Worm (Caenorhabditis elegans) whole organism, L1 larva: ENCODE data around the gene fbxa-29.

Experiments used
- ama-1 ChIP-seq: fragments of 150-350 bp; optimal IDR thresholded peaks from 2 replicates; lab custom pipeline; 2014
- efl-3 ChIP-seq: fragments of 200-800 bp; sonication (Bioruptor generic); optimal IDR thresholded peaks from 2 replicates; lab custom pipeline; 2018; ENCODE audit warnings: mild to moderate bottlenecking, missing genetic modification characterization, missing compliant biosample characterization
- irx-1 ChIP-seq: sonication (generic microtip); optimal IDR thresholded peaks from 2 replicates; lab custom pipeline; 2016; ENCODE audit warnings: missing genetic modification characterization, missing compliant biosample characterization
- lir-3 ChIP-seq: sonication (generic microtip); optimal IDR thresholded peaks from 2 replicates; lab custom pipeline; 2016; ENCODE audit warnings: mild to moderate bottlenecking, missing genetic modification characterization, moderate library complexity, missing compliant biosample characterization; ENCODE audit not compliant: poor library complexity
- lsy-2 ChIP-seq, 2 experiments: fragments of 150-350 bp; optimal IDR thresholded peaks; 2 replicates each; lab custom pipeline; 2014; ENCODE audit warnings: missing biosample characterization in 2 of 2, missing genetic modification characterization in 2 of 2
- nhr-12 ChIP-seq: sonication (generic microtip); optimal IDR thresholded peaks from 2 replicates; lab custom pipeline; 2017; ENCODE audit warnings: missing biosample characterization, missing genetic modification characterization
- nhr-84 ChIP-seq: sonication (generic microtip); optimal IDR thresholded peaks from 2 replicates; lab custom pipeline; 2017; ENCODE audit warnings: missing biosample characterization, missing genetic modification characterization
- nhr-90 ChIP-seq: sonication (generic microtip); optimal IDR thresholded peaks from 2 replicates; lab custom pipeline; 2016; ENCODE audit warnings: mild to moderate bottlenecking, missing genetic modification characterization, missing compliant biosample characterization; ENCODE audit not compliant: poor library complexity
- skn-1 ChIP-seq: fragments of 150-350 bp; optimal IDR thresholded peaks from 2 replicates; lab custom pipeline; 2014; ENCODE audit warnings: missing biosample characterization, missing genetic modification characterization
- unc-62 ChIP-seq: fragments of 150-350 bp; optimal IDR thresholded peaks from 2 replicates; lab custom pipeline; 2014; ENCODE audit warnings: missing biosample characterization, missing genetic modification reagents, missing genetic modification characterization

- TF ChIP-seq nhr-12 (no peak), irx-1 (tag; lab: Kevin White, UChicago) (no peak), efl-3 (GFP tag; lab: Kevin White, UChicago) (no peak), lsy-2 (tag; optimal IDR thresholded peaks at IDR 0.05; lab: Kevin White, UChicago) (no peak), ama-1 (no peak), lir-3 (tag; lab: Kevin White, UChicago) (no peak), nhr-90 (tag; lab: Kevin White, UChicago) (no peak), skn-1 (tag; lab: Kevin White, UChicago) (no peak), nhr-84 (tag; lab: Kevin White, UChicago) (no peak), unc-62 (no peak)
These were observed 19.6 kb upstream of the fbxa-29 start, which contains the start of gene fbxa-36 for ce11 chrIII:1293135-1293534.
